Fruit fly (Drosophila melanogaster) whole organism, prepupa: Measurements from ENCODE around the gene bai.

Source experiments
- CG3032 ChIP-seq: fragments of 200-800 bp; optimal IDR thresholded peaks from 2 replicates; lab custom pipeline; 2019; ENCODE audit warnings: missing biosample characterization, mild to moderate bottlenecking, missing genetic modification characterization, moderate library complexity
- CG31627 ChIP-seq: fragments of 200-800 bp; sonication (Bioruptor generic); optimal IDR thresholded peaks from 3 replicates; lab custom pipeline; 2016; ENCODE audit warnings: missing biosample characterization, missing genetic modification characterization
- CG34406 ChIP-seq: fragments of 200-800 bp; sonication (Bioruptor generic); optimal IDR thresholded peaks from 3 replicates; lab custom pipeline; 2016; ENCODE audit warnings: missing biosample characterization, missing genetic modification characterization
- CG6792 ChIP-seq: fragments of 200-800 bp; sonication (Bioruptor generic); optimal IDR thresholded peaks from 3 replicates; lab custom pipeline; 2016; ENCODE audit warnings: missing biosample characterization, missing genetic modification characterization
- Smox ChIP-seq: fragments of 200-800 bp; sonication (Bioruptor generic); optimal IDR thresholded peaks from 3 replicates; lab custom pipeline; 2016; ENCODE audit warnings: missing biosample characterization, missing genetic modification characterization
- cyc ChIP-seq: fragments of 200-800 bp; sonication (Bioruptor generic); optimal IDR thresholded peaks from 3 replicates; lab custom pipeline; 2016; ENCODE audit warnings: missing biosample characterization, missing genetic modification characterization
- dac ChIP-seq: fragments of 200-800 bp; sonication (Bioruptor generic); optimal IDR thresholded peaks from 2 replicates; lab custom pipeline; 2017; ENCODE audit warnings: missing biosample characterization, mild to moderate bottlenecking, missing genetic modification characterization
- eg ChIP-seq: fragments of 200-800 bp; sonication (Bioruptor generic); IDR thresholded peaks from 3 replicates; pipeline ENCODE4 v1.3.6; 2022; ENCODE audit warnings: missing biosample characterization, missing genetic modification characterization
- fd85E ChIP-seq: fragments of 200-800 bp; sonication (Bioruptor generic); optimal IDR thresholded peaks from 3 replicates; lab custom pipeline; 2016; ENCODE audit warnings: missing biosample characterization, missing genetic modification characterization
- topi ChIP-seq: fragments of 200-800 bp; sonication (Bioruptor generic); optimal IDR thresholded peaks from 3 replicates; lab custom pipeline; 2016; ENCODE audit warnings: missing biosample characterization, missing genetic modification characterization

dm6 chr3R:25023056-25023455 lies 16.1 kb upstream of the bai start, which contains the start of gene beta4GalT7:
- no peak for TF ChIP-seq cyc
- no peak for TF ChIP-seq CG3032 (tag; lab: Kevin White, UChicago)
- no peak for TF ChIP-seq Smox (GFP tag; lab: Kevin White, UChicago)
- TF ChIP-seq CG6792: no peak
- no peak for TF ChIP-seq CG34406
- TF ChIP-seq fd85E: no peak
- TF ChIP-seq CG31627 (GFP tag; lab: Kevin White, UChicago): no peak
- TF ChIP-seq topi (GFP tag; lab: Kevin White, UChicago): no peak
- no peak for TF ChIP-seq eg
- TF ChIP-seq dac: no peak
